Worm (Caenorhabditis elegans) whole organism, L1 larva: ENCODE results near the gene srd-35.

Source experiments
- C16A3.4 ChIP-seq: fragments of 150-350 bp; optimal IDR thresholded peaks from 2 replicates; lab custom pipeline; 2014; ENCODE audit warnings: missing biosample characterization, missing genetic modification characterization
- C34B4.2 ChIP-seq: sonication (generic microtip); optimal IDR thresholded peaks from 2 replicates; lab custom pipeline; 2017; ENCODE audit warnings: mild to moderate bottlenecking, missing genetic modification characterization, missing compliant biosample characterization
- F16B12.6 ChIP-seq: fragments of 150-350 bp; optimal IDR thresholded peaks from 2 replicates; lab custom pipeline; 2014; ENCODE audit warnings: missing biosample characterization, missing genetic modification characterization
- Y116A8C.19 ChIP-seq: sonication (generic microtip); optimal IDR thresholded peaks from 2 replicates; lab custom pipeline; 2016; ENCODE audit warnings: missing compliant biosample characterization, missing genetic modification characterization, borderline replicate concordance
- aly-2 ChIP-seq: fragments of 150-350 bp; optimal IDR thresholded peaks from 2 replicates; lab custom pipeline; 2014; ENCODE audit warnings: missing biosample characterization, missing genetic modification characterization
- ama-1 ChIP-seq: fragments of 150-350 bp; optimal IDR thresholded peaks from 2 replicates; lab custom pipeline; 2014
- ceh-63 ChIP-seq: fragments of 200-800 bp; sonication (Bioruptor generic); optimal IDR thresholded peaks from 2 replicates; lab custom pipeline; 2018; ENCODE audit warnings: mild to moderate bottlenecking, missing genetic modification characterization, missing compliant biosample characterization
- ceh-8 ChIP-seq: fragments of 200-800 bp; sonication (Bioruptor generic); optimal IDR thresholded peaks from 2 replicates; lab custom pipeline; 2018; ENCODE audit warnings: mild to moderate bottlenecking, missing genetic modification characterization, moderate library complexity, missing compliant biosample characterization
- ceh-82 ChIP-seq, 3 experiments: fragments of 150-350 bp in 1 of 3; sonication (generic microtip) in 2 of 3; optimal IDR thresholded peaks; 2 replicates each; lab custom pipeline; 2014 to 2017; ENCODE audit warnings: missing biosample characterization in 3 of 3, missing genetic modification characterization in 3 of 3
- ces-1 ChIP-seq: fragments of 150-350 bp; optimal IDR thresholded peaks from 2 replicates; lab custom pipeline; 2014; ENCODE audit warnings: missing biosample characterization, missing genetic modification reagents, missing genetic modification characterization
- dpl-1 ChIP-seq, 3 experiments: fragments of 150-350 bp in 2 of 3; sonication (generic microtip) in 1 of 3; optimal IDR thresholded peaks; 2 replicates each; lab custom pipeline; 2014 to 2017; ENCODE audit warnings: missing biosample characterization in 3 of 3, missing genetic modification characterization in 3 of 3, missing genetic modification reagents in 3 of 3
- dsc-1 ChIP-seq: sonication (generic microtip); optimal IDR thresholded peaks from 2 replicates; lab custom pipeline; 2016; ENCODE audit warnings: mild to moderate bottlenecking, missing genetic modification characterization, missing compliant biosample characterization
- efl-1 ChIP-seq, 4 experiments: fragments of 150-350 bp; optimal IDR thresholded peaks in 3 of 4; peaks in 1 of 4; 1 replicate in 1 of 4; 2 replicates in 3 of 4; lab custom pipeline; 2014; ENCODE audit warnings: missing biosample characterization in 2 of 4, missing genetic modification characterization in 2 of 4, missing genetic modification reagents in 2 of 4
- egl-13 ChIP-seq: sonication (generic microtip); optimal IDR thresholded peaks from 2 replicates; lab custom pipeline; 2016; ENCODE audit warnings: missing genotype, missing genetic modification reagents, missing genetic modification characterization, missing compliant biosample characterization
- egl-27 ChIP-seq, 2 experiments: fragments of 150-350 bp in 1 of 2; sonication (generic microtip); optimal IDR thresholded peaks; 3 replicates each; lab custom pipeline; 2017 to 2018; ENCODE audit warnings: missing biosample characterization in 2 of 2, missing genetic modification characterization in 2 of 2, missing genetic modification reagents in 2 of 2
- elt-2 ChIP-seq: sonication (generic microtip); optimal IDR thresholded peaks from 2 replicates; lab custom pipeline; 2016; ENCODE audit warnings: missing genetic modification characterization, mild to moderate bottlenecking, inconsistent platforms, missing compliant biosample characterization, missing genetic modification reagents
- elt-3 ChIP-seq, 6 experiments: fragments of 150-350 bp in 1 of 6; sonication (generic microtip); optimal IDR thresholded peaks; 2 replicates each; lab custom pipeline; 2017 to 2018; ENCODE audit warnings: missing biosample characterization in 6 of 6, missing genetic modification characterization in 6 of 6, inconsistent platforms in 1 of 6
- fkh-4 ChIP-seq: sonication (generic microtip); optimal IDR thresholded peaks from 2 replicates; lab custom pipeline; 2016; ENCODE audit warnings: missing compliant biosample characterization, missing genetic modification characterization, borderline replicate concordance
- fkh-8 ChIP-seq: sonication (generic microtip); optimal IDR thresholded peaks from 2 replicates; lab custom pipeline; 2016; ENCODE audit warnings: mild to moderate bottlenecking, missing genetic modification characterization, missing compliant biosample characterization
- fos-1 ChIP-seq: fragments of 150-350 bp; optimal IDR thresholded peaks from 2 replicates; lab custom pipeline; 2014; ENCODE audit warnings: missing biosample characterization, missing genetic modification characterization
- isw-1 ChIP-seq: fragments of 200-800 bp; sonication (Bioruptor generic); IDR thresholded peaks from 2 replicates; pipeline ENCODE4 v1.3.6; 2022; ENCODE audit warnings: missing genetic modification characterization, missing compliant biosample characterization
- lin-13 ChIP-seq: fragments of 150-350 bp; optimal IDR thresholded peaks from 2 replicates; lab custom pipeline; 2014; ENCODE audit warnings: missing biosample characterization, missing genetic modification reagents, missing genetic modification characterization
- lin-14 ChIP-seq: fragments of 200-800 bp; sonication (Bioruptor generic); optimal IDR thresholded peaks from 2 replicates; lab custom pipeline; 2018; ENCODE audit warnings: mild to moderate bottlenecking, missing genetic modification characterization, moderate library complexity, missing compliant biosample characterization
- lin-35 ChIP-seq, 2 experiments: fragments of 150-350 bp; optimal IDR thresholded peaks; 2 replicates each; lab custom pipeline; 2014; ENCODE audit warnings: missing biosample characterization in 2 of 2, missing genetic modification characterization in 2 of 2, missing genetic modification reagents in 2 of 2
- lir-3 ChIP-seq: sonication (generic microtip); optimal IDR thresholded peaks from 2 replicates; lab custom pipeline; 2016; ENCODE audit warnings: mild to moderate bottlenecking, missing genetic modification characterization, moderate library complexity, missing compliant biosample characterization; ENCODE audit not compliant: poor library complexity
- lsy-2 ChIP-seq, 2 experiments: fragments of 150-350 bp; optimal IDR thresholded peaks; 2 replicates each; lab custom pipeline; 2014; ENCODE audit warnings: missing biosample characterization in 2 of 2, missing genetic modification characterization in 2 of 2
- mdl-1 ChIP-seq, 2 experiments: fragments of 150-350 bp; optimal IDR thresholded peaks; 2 replicates each; lab custom pipeline; 2014 to 2017; ENCODE audit warnings: missing biosample characterization in 2 of 2, missing genetic modification characterization in 2 of 2, inconsistent platforms in 1 of 2
- nhr-12 ChIP-seq: sonication (generic microtip); optimal IDR thresholded peaks from 2 replicates; lab custom pipeline; 2017; ENCODE audit warnings: missing biosample characterization, missing genetic modification characterization
- nhr-19 ChIP-seq: fragments of 200-800 bp; sonication (Bioruptor generic); conservative IDR thresholded peaks from 2 replicates; pipeline ENCODE4 v1.3.6; 2022; ENCODE audit warnings: missing genetic modification characterization, missing compliant biosample characterization
- nhr-20 ChIP-seq: sonication (generic microtip); optimal IDR thresholded peaks from 2 replicates; lab custom pipeline; 2016; ENCODE audit warnings: mild to moderate bottlenecking, missing genetic modification characterization, missing compliant biosample characterization
- nhr-71 ChIP-seq: sonication (generic microtip); optimal IDR thresholded peaks from 2 replicates; lab custom pipeline; 2016; ENCODE audit warnings: mild to moderate bottlenecking, missing genetic modification characterization, moderate library complexity, missing compliant biosample characterization
- nhr-84 ChIP-seq: sonication (generic microtip); optimal IDR thresholded peaks from 2 replicates; lab custom pipeline; 2017; ENCODE audit warnings: missing biosample characterization, missing genetic modification characterization
- nhr-90 ChIP-seq: sonication (generic microtip); optimal IDR thresholded peaks from 2 replicates; lab custom pipeline; 2016; ENCODE audit warnings: mild to moderate bottlenecking, missing genetic modification characterization, missing compliant biosample characterization; ENCODE audit not compliant: poor library complexity
- pag-3 ChIP-seq: sonication (generic microtip); optimal IDR thresholded peaks from 2 replicates; lab custom pipeline; 2017; ENCODE audit warnings: missing genetic modification characterization, mild to moderate bottlenecking, missing compliant biosample characterization, antibody characterized with exemption, borderline replicate concordance; ENCODE audit not compliant: insufficient read depth
- pax-3 ChIP-seq: fragments of 200-800 bp; sonication (Bioruptor generic); optimal IDR thresholded peaks from 2 replicates; lab custom pipeline; 2018; ENCODE audit warnings: mild to moderate bottlenecking, missing genetic modification characterization, moderate library complexity, missing compliant biosample characterization
- pqm-1 ChIP-seq: sonication (generic microtip); optimal IDR thresholded peaks from 3 replicates; lab custom pipeline; 2017; ENCODE audit warnings: missing biosample characterization, missing genetic modification characterization
- rnt-1 ChIP-seq: sonication (generic microtip); optimal IDR thresholded peaks from 2 replicates; lab custom pipeline; 2016; ENCODE audit warnings: mild to moderate bottlenecking, missing genetic modification characterization, moderate library complexity, missing compliant biosample characterization
- snpc-4 ChIP-seq: fragments of 150-350 bp; optimal IDR thresholded peaks from 2 replicates; lab custom pipeline; 2014; ENCODE audit warnings: missing biosample characterization, missing genetic modification characterization
- snu-23 ChIP-seq: sonication (generic microtip); optimal IDR thresholded peaks from 2 replicates; lab custom pipeline; 2016; ENCODE audit warnings: missing genetic modification characterization, missing compliant biosample characterization
- sox-4 ChIP-seq: sonication (generic microtip); optimal IDR thresholded peaks from 2 replicates; lab custom pipeline; 2016; ENCODE audit warnings: missing genetic modification characterization, missing compliant biosample characterization
- tbx-2 ChIP-seq: sonication (generic microtip); optimal IDR thresholded peaks from 2 replicates; lab custom pipeline; 2016; ENCODE audit warnings: missing genetic modification characterization, missing compliant biosample characterization
- tlp-1 ChIP-seq: fragments of 150-350 bp; optimal IDR thresholded peaks from 2 replicates; lab custom pipeline; 2014; ENCODE audit warnings: missing biosample characterization, missing genetic modification characterization
- unc-30 ChIP-seq: sonication (generic microtip); optimal IDR thresholded peaks from 2 replicates; lab custom pipeline; 2017; ENCODE audit warnings: missing biosample characterization, missing genetic modification characterization
- unc-98 ChIP-seq: fragments of 200-800 bp; sonication (Bioruptor generic); IDR thresholded peaks from 2 replicates; pipeline ENCODE4 v1.3.6; 2022; ENCODE audit warnings: missing genetic modification characterization, missing compliant biosample characterization
- xbp-1 ChIP-seq: sonication (generic microtip); optimal IDR thresholded peaks from 2 replicates; lab custom pipeline; 2016; ENCODE audit warnings: missing genetic modification characterization, missing compliant biosample characterization
- zip-4 ChIP-seq: fragments of 200-800 bp; sonication (Bioruptor generic); optimal IDR thresholded peaks from 2 replicates; lab custom pipeline; 2018; ENCODE audit warnings: mild to moderate bottlenecking, missing genetic modification characterization, moderate library complexity, missing compliant biosample characterization
- ztf-4 ChIP-seq: fragments of 150-350 bp; optimal IDR thresholded peaks from 2 replicates; lab custom pipeline; 2014; ENCODE audit warnings: missing biosample characterization, missing genetic modification characterization

The srd-35 gene

DNA sequence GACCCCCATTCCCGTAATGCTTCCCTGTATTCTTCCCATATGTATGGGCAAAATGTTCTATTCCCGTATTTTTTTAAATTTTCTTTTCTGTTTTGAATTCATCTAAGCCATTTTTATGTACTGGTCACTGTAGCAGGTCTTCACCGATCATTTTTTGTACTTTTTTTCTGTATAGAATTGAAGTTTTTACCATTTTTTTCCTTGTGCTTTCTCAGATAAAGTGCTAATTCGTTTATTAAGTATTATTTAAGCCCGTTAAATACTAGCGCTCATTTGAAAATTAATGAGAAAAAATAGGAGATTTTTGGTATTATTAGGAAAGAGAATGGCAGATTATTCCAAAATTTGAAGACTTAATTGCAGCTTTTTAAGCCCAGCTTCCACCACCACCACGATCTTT is 42.6 kb downstream of the srd-35 start:
- TF ChIP-seq efl-1 (optimal IDR thresholded peaks at IDR 0.05; lab: Kevin White, UChicago) = no peak
- no peak for TF ChIP-seq efl-1 (GFP tag; optimal IDR thresholded peaks at IDR 0.05 in 1 of 2; lab: Kevin White, UChicago)
- TF ChIP-seq ceh-63 (GFP tag; lab: Kevin White, UChicago) = no peak
- no peak for TF ChIP-seq zip-4 (GFP tag; lab: Kevin White, UChicago)
- TF ChIP-seq nhr-90 (tag; lab: Kevin White, UChicago) = no peak
- no peak for TF ChIP-seq nhr-71 (tag; lab: Kevin White, UChicago)
- TF ChIP-seq egl-13 (tag; lab: Kevin White, UChicago) = no peak
- TF ChIP-seq nhr-20 (tag; lab: Kevin White, UChicago) = no peak
- no peak for TF ChIP-seq ztf-4
- TF ChIP-seq elt-3 (tag; optimal IDR thresholded peaks at IDR 0.05; lab: Kevin White, UChicago) = no peak
- TF ChIP-seq F16B12.6 = no peak
- no peak for TF ChIP-seq lin-13
- TF ChIP-seq ceh-82 (tag; optimal IDR thresholded peaks at IDR 0.05; lab: Kevin White, UChicago) = no peak

DNA sequence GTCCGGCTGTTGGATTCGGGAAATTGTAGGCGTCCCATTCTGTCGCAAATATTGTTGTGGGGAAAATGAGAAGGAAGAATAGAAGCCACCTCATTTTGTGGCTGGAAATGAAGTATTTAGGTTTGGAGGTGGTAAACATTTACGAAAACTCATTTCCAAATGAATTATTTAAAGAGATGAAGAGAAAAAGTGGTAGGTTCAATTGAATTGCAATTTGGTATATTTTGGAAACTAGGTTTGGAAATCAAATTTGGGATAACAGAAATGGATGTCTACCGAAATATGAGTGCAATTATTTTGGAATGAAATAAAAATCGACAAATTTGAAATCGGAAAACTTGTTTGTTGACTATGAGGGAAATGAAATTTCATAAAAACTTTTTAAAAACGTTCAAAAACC is 44.6 kb downstream of the srd-35 start, which contains the start of gene F15B9.10:
Gene F15B9.10 (minus strand): TSS at position 101 of the 400 bp plus-strand sequence.
- TF ChIP-seq ama-1 (lab: Kevin White, UChicago) = no peak
- TF ChIP-seq unc-98 (GFP tag; lab: Robert Waterston, UW) = no peak

DNA sequence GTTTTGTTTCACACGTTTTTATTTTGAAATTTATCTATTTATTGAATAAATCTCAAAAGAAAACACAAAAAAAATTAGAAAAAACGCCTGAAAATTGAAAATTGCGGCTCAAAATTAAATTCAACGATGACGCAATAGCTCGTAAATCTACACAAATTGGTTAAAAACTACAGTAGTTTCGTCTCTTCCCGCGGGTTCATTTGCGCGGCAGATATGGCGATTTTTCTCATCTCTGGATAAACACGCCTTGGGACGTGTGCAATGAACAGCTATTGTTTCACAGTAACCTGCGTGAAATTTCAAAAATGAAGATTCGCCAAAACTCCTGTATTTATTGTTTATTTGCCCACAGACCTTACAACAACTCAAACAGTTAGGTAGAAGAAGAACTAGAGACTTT is 45.1 kb downstream of the srd-35 start:
- no peak for TF ChIP-seq ceh-8 (GFP tag; lab: Kevin White, UChicago)
- no peak for TF ChIP-seq nhr-20 (tag; lab: Kevin White, UChicago)
- TF ChIP-seq dpl-1 (GFP tag; optimal IDR thresholded peaks at IDR 0.05; lab: Kevin White, UChicago) = no peak
- TF ChIP-seq rnt-1 (tag; lab: Kevin White, UChicago) = no peak
- no peak for TF ChIP-seq snpc-4 (tag; lab: Kevin White, UChicago)
- TF ChIP-seq lin-14 (GFP tag; lab: Kevin White, UChicago) = no peak
- no peak for TF ChIP-seq snu-23 (GFP tag; lab: Kevin White, UChicago)
- no peak for TF ChIP-seq nhr-84
- no peak for TF ChIP-seq nhr-12 (tag; lab: Kevin White, UChicago)
- TF ChIP-seq elt-2 (tag; lab: Kevin White, UChicago) = no peak
- TF ChIP-seq fos-1 (tag; lab: Kevin White, UChicago) = no peak
- no peak for TF ChIP-seq aly-2 (tag; lab: Kevin White, UChicago)
- TF ChIP-seq lir-3 (tag; lab: Kevin White, UChicago) = no peak
- no peak for TF ChIP-seq isw-1
- TF ChIP-seq mdl-1 (tag; optimal IDR thresholded peaks at IDR 0.05; lab: Kevin White, UChicago) = no peak
- no peak for TF ChIP-seq xbp-1
- TF ChIP-seq nhr-71 (tag; lab: Kevin White, UChicago) = no peak
- TF ChIP-seq pax-3 (tag; lab: Kevin White, UChicago) = no peak
- TF ChIP-seq lsy-2 (tag; optimal IDR thresholded peaks at IDR 0.05; lab: Kevin White, UChicago) = no peak
- TF ChIP-seq, all 84 proteins: peak for 0

DNA sequence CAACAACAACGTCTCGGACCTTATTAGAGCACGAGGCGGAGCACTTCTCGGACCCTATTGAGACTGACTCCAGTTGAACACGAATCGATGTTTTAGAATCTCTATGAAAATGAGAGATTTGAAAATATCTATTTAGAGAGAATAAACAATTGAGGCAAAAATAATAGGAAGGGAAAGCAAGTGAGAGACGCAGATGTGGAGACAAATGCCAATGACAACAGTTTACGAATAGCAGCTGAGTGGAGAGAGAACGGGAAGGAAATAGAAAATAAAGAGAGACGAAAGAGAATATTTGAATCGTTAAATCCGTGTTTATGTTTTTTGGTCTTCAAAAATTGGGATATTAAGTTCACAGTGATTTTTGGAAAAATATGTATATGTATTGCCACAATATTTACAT is 45.7 kb downstream of the srd-35 start:
- TF ChIP-seq zip-4 (GFP tag; lab: Kevin White, UChicago) = no peak
- TF ChIP-seq dpl-1 (GFP tag; optimal IDR thresholded peaks at IDR 0.05; lab: Kevin White, UChicago) = peak in 2 of 3 experiments; percentile 8 to 14
- TF ChIP-seq pqm-1 = no peak
- peak in 1 of 2 experiments; percentile 19 for TF ChIP-seq lin-35 (GFP tag; optimal IDR thresholded peaks at IDR 0.05; lab: Kevin White, UChicago)
- no peak for TF ChIP-seq unc-30 (tag; lab: Kevin White, UChicago)
- no peak for TF ChIP-seq Y116A8C.19
- TF ChIP-seq egl-27 (tag; optimal IDR thresholded peaks at IDR 0.05; lab: Kevin White, UChicago) = no peak
- no peak for TF ChIP-seq C16A3.4 (tag; lab: Kevin White, UChicago)
- no peak for TF ChIP-seq C34B4.2
- peak; percentile 2 for TF ChIP-seq dsc-1 (tag; lab: Kevin White, UChicago)
- TF ChIP-seq tbx-2 (tag; lab: Kevin White, UChicago) = peak; percentile 22
- TF ChIP-seq nhr-19 (GFP tag; lab: Robert Waterston, UW) = no peak
- TF ChIP-seq pax-3 (tag; lab: Kevin White, UChicago) = no peak
- TF ChIP-seq ces-1 (GFP tag; lab: Kevin White, UChicago) = no peak
- TF ChIP-seq tlp-1 (tag; lab: Kevin White, UChicago) = no peak
- TF ChIP-seq unc-98 (GFP tag; lab: Robert Waterston, UW) = no peak
- TF ChIP-seq fkh-8 (tag; lab: Kevin White, UChicago) = no peak
- no peak for TF ChIP-seq pag-3 (tag; lab: Kevin White, UChicago)
- no peak for TF ChIP-seq fkh-4 (tag; lab: Kevin White, UChicago)
- no peak for TF ChIP-seq sox-4 (tag; lab: Kevin White, UChicago)
